Fruit fly (Drosophila melanogaster) whole organism, adult: ENCODE results near the gene Uba5.
A peak's percentile ranks its signal among the peaks of the same experiment; 100 is the strongest.

Experiments used
- CG11617 ChIP-seq: fragments of 200-800 bp; sonication (Bioruptor generic); optimal IDR thresholded peaks from 2 replicates; lab custom pipeline; 2017; ENCODE audit warnings: mild to moderate bottlenecking, missing biosample characterization, missing genetic modification reagents, missing genetic modification characterization
- CG12768 ChIP-seq: fragments of 200-800 bp; sonication (Bioruptor generic); optimal IDR thresholded peaks from 2 replicates; lab custom pipeline; 2017; ENCODE audit warnings: missing biosample characterization, missing genetic modification characterization, mild to moderate bottlenecking, moderate library complexity, missing genetic modification reagents
- CG14711 ChIP-seq: fragments of 200-800 bp; sonication (Bioruptor generic); optimal IDR thresholded peaks from 2 replicates; lab custom pipeline; 2018; ENCODE audit warnings: missing biosample characterization, mild to moderate bottlenecking, missing genetic modification characterization, moderate library complexity
- CG1620 ChIP-seq: fragments of 200-800 bp; sonication (Bioruptor generic); optimal IDR thresholded peaks from 2 replicates; lab custom pipeline; 2016; ENCODE audit warnings: missing biosample characterization, missing genetic modification characterization
- CG33017 ChIP-seq: fragments of 200-800 bp; sonication (Bioruptor generic); optimal IDR thresholded peaks from 2 replicates; lab custom pipeline; 2018; ENCODE audit warnings: missing biosample characterization, mild to moderate bottlenecking, missing genetic modification characterization, moderate library complexity
- CG5204 ChIP-seq: fragments of 200-800 bp; sonication (Bioruptor generic); optimal IDR thresholded peaks from 2 replicates; lab custom pipeline; 2016; ENCODE audit warnings: missing biosample characterization, missing genetic modification characterization
- CG7045 ChIP-seq: fragments of 200-800 bp; sonication (Bioruptor generic); optimal IDR thresholded peaks from 2 replicates; lab custom pipeline; 2017; ENCODE audit warnings: missing biosample characterization, mild to moderate bottlenecking, missing genetic modification characterization
- CG7101 ChIP-seq: fragments of 200-800 bp; sonication (Bioruptor generic); optimal IDR thresholded peaks from 2 replicates; lab custom pipeline; 2018; ENCODE audit warnings: missing biosample characterization, mild to moderate bottlenecking, missing genetic modification characterization, moderate library complexity
- Clk ChIP-seq: fragments of 200-800 bp; sonication (Bioruptor generic); optimal IDR thresholded peaks from 2 replicates; lab custom pipeline; 2017; ENCODE audit warnings: missing biosample characterization, missing genetic modification characterization
- Crg-1 ChIP-seq: fragments of 200-800 bp; sonication (Bioruptor generic); optimal IDR thresholded peaks from 2 replicates; lab custom pipeline; 2016; ENCODE audit warnings: missing biosample characterization, missing genetic modification characterization
- Hr96 ChIP-seq: fragments of 200-800 bp; sonication (Bioruptor generic); optimal IDR thresholded peaks from 2 replicates; lab custom pipeline; 2016; ENCODE audit warnings: missing biosample characterization, missing genetic modification characterization
- Mnt ChIP-seq: fragments of 200-800 bp; sonication (Bioruptor generic); optimal IDR thresholded peaks from 2 replicates; lab custom pipeline; 2016; ENCODE audit warnings: missing biosample characterization, mild to moderate bottlenecking, missing genetic modification characterization
- bab1 ChIP-seq: fragments of 200-800 bp; sonication (Bioruptor generic); optimal IDR thresholded peaks from 3 replicates; lab custom pipeline; 2019; ENCODE audit warnings: missing biosample characterization, mild to moderate bottlenecking, missing genetic modification characterization, moderate library complexity
- cic ChIP-seq: fragments of 200-800 bp; sonication (Bioruptor generic); optimal IDR thresholded peaks from 2 replicates; lab custom pipeline; 2017; ENCODE audit warnings: missing biosample characterization, mild to moderate bottlenecking, missing genetic modification characterization, moderate library complexity
- cnc ChIP-seq, 2 experiments: fragments of >200 bp; optimal IDR thresholded peaks; 2 replicates each; lab custom pipeline; 2017
- kay ChIP-seq: fragments of 200-800 bp; sonication (Bioruptor generic); peaks from one replicate; lab custom pipeline; 2016; ENCODE audit warnings: missing biosample characterization, missing genetic modification characterization, borderline replicate concordance
- ovo ChIP-seq: fragments of 200-800 bp; sonication (Bioruptor generic); optimal IDR thresholded peaks from 2 replicates; lab custom pipeline; 2016; ENCODE audit warnings: missing biosample characterization, missing genetic modification characterization
- pad ChIP-seq: fragments of 200-800 bp; sonication (Bioruptor generic); optimal IDR thresholded peaks from 3 replicates; lab custom pipeline; 2017; ENCODE audit warnings: missing biosample characterization, missing genetic modification characterization, mild to moderate bottlenecking, moderate library complexity, missing genetic modification reagents
- tj ChIP-seq: fragments of 200-800 bp; sonication (Bioruptor generic); optimal IDR thresholded peaks from 3 replicates; lab custom pipeline; 2017; ENCODE audit warnings: missing biosample characterization, mild to moderate bottlenecking, missing genetic modification characterization, moderate library complexity
- toe ChIP-seq: fragments of 200-800 bp; sonication (Bioruptor generic); optimal IDR thresholded peaks from 2 replicates; lab custom pipeline; 2016; ENCODE audit warnings: missing biosample characterization, missing genetic modification characterization

Uba5 gene

dm6 chrX:11452846-11453391 lies 30.4 kb upstream of the Uba5 start:
- TF ChIP-seq cnc (optimal IDR thresholded peaks at IDR 0.05; lab: Kevin White, UChicago), result no peak
- peak; percentile 36 for TF ChIP-seq Hr96 (GFP tag; lab: Kevin White, UChicago)
- TF ChIP-seq Clk (GFP tag; lab: Kevin White, UChicago), result peak; percentile 39
- no peak for TF ChIP-seq CG1620 (GFP tag; lab: Kevin White, UChicago)
- peak; percentile 15 for TF ChIP-seq Mnt
- peak; percentile 39 for TF ChIP-seq CG14711 (tag; lab: Kevin White, UChicago)
- peak; percentile 17 for TF ChIP-seq cic (GFP tag; lab: Kevin White, UChicago)
- no peak for TF ChIP-seq pad (GFP tag; lab: Kevin White, UChicago)
- TF ChIP-seq tj (GFP tag; lab: Kevin White, UChicago), result peak; percentile 14
- TF ChIP-seq CG5204 (GFP tag; lab: Kevin White, UChicago), result no peak
- TF ChIP-seq bab1, result peak; percentile 42
- peak; percentile 30 for TF ChIP-seq CG7101 (tag; lab: Kevin White, UChicago)
- peak; percentile 47 for TF ChIP-seq CG7045
- TF ChIP-seq CG33017 (tag; lab: Kevin White, UChicago), result no peak
- no peak for TF ChIP-seq toe (GFP tag; lab: Kevin White, UChicago)

DNA sequence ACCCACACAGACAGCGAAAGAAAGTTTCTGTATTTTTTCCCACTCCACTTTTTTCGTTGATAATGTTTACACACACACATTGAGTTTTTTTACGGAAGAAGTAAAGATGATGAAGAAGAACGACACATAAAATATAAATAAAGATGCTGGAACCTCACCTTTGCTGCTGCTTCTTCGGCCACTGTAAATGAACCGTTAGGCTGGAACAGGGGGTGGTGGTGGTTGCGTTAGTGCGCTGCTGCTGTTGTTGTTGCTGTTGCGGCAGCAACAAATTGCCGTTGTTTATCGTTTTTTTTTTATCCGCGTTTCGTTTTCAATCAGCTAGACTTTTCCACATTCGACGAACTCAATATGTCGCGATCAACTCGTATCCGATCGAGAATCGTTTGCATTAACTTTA lies 29.7 kb upstream of the Uba5 start:
- no peak for TF ChIP-seq toe (GFP tag; lab: Kevin White, UChicago)
- TF ChIP-seq ovo (GFP tag; lab: Kevin White, UChicago), result peak; percentile 47

DNA sequence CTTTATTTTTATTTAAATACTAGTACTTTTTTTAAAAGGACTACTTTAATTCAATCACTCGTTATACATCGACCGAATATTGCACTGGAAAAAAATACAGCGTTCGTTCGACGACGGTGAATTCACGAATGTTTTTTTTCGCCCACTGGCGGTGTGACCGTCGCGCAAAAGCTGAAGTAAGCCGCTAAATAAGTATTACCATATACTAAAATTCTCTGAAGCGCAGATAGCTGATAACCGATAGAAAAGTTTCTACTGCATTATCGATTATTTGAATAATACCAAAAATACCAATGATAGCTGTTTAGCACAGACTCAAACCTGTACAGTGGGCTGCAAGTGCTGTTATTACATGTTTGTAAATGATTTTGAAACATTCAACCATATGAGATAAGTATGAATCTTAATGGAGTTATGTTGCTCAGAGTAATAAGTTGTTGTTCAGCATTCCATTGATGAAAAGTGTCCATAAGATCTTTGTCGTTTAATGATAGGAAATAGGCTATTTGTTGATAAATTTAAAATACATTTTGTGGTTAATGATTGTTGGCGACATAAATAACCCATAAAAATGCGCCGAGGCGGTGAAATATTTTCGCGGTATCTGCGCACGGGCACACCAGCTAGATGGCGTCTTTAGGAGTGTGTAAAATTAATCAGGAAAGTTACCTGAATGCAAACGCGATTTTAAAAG lies 29.0 kb upstream of the Uba5 start, which contains the start of the genes Evi5 and HP5:
TSS of gene Evi5 (minus strand) at position 198 of the 694 bp plus-strand sequence.
TSS of gene HP5 (plus strand) at position 598 of the 694 bp plus-strand sequence.
- TF ChIP-seq CG7101 (tag; lab: Kevin White, UChicago), result peak; percentile 56
- no peak for TF ChIP-seq cnc (optimal IDR thresholded peaks at IDR 0.05; lab: Kevin White, UChicago)
- peak; percentile 35 for TF ChIP-seq Mnt
- peak; percentile 33 for TF ChIP-seq bab1
- no peak for TF ChIP-seq CG7045
- no peak for TF ChIP-seq tj (GFP tag; lab: Kevin White, UChicago)
- no peak for TF ChIP-seq CG12768 (GFP tag; lab: Kevin White, UChicago)
- TF ChIP-seq Hr96 (GFP tag; lab: Kevin White, UChicago), result no peak
- no peak for TF ChIP-seq CG5204 (GFP tag; lab: Kevin White, UChicago)
- TF ChIP-seq cic (GFP tag; lab: Kevin White, UChicago), result no peak
- no peak for TF ChIP-seq kay (GFP tag; lab: Kevin White, UChicago)
- TF ChIP-seq CG14711 (tag; lab: Kevin White, UChicago), result peak; percentile 24
- peak; percentile 14 for TF ChIP-seq CG11617 (GFP tag; lab: Kevin White, UChicago)
- no peak for TF ChIP-seq Clk (GFP tag; lab: Kevin White, UChicago)
- peak; percentile 43 for TF ChIP-seq CG1620 (GFP tag; lab: Kevin White, UChicago)
- no peak for TF ChIP-seq Crg-1 (GFP tag; lab: Kevin White, UChicago)
- no peak for TF ChIP-seq CG33017 (tag; lab: Kevin White, UChicago)
- TF ChIP-seq pad (GFP tag; lab: Kevin White, UChicago), result peak; percentile 26
- peak; percentile 26 for TF ChIP-seq ovo (GFP tag; lab: Kevin White, UChicago)
- peak; percentile 25 for TF ChIP-seq toe (GFP tag; lab: Kevin White, UChicago)

- TF ChIP-seq cnc (optimal IDR thresholded peaks at IDR 0.05; lab: Kevin White, UChicago) (no peak), bab1 (no peak), cic (GFP tag; lab: Kevin White, UChicago) (no peak), CG1620 (GFP tag; lab: Kevin White, UChicago) (no peak), Crg-1 (GFP tag; lab: Kevin White, UChicago) (no peak), Mnt (no peak), CG33017 (tag; lab: Kevin White, UChicago) (no peak), CG5204 (GFP tag; lab: Kevin White, UChicago) (no peak), CG14711 (tag; lab: Kevin White, UChicago) (no peak), Clk (GFP tag; lab: Kevin White, UChicago) (no peak), tj (GFP tag; lab: Kevin White, UChicago) (no peak)
Measured at dm6 chrX:11457149-11457548, 26.2 kb upstream of the Uba5 start.

DNA sequence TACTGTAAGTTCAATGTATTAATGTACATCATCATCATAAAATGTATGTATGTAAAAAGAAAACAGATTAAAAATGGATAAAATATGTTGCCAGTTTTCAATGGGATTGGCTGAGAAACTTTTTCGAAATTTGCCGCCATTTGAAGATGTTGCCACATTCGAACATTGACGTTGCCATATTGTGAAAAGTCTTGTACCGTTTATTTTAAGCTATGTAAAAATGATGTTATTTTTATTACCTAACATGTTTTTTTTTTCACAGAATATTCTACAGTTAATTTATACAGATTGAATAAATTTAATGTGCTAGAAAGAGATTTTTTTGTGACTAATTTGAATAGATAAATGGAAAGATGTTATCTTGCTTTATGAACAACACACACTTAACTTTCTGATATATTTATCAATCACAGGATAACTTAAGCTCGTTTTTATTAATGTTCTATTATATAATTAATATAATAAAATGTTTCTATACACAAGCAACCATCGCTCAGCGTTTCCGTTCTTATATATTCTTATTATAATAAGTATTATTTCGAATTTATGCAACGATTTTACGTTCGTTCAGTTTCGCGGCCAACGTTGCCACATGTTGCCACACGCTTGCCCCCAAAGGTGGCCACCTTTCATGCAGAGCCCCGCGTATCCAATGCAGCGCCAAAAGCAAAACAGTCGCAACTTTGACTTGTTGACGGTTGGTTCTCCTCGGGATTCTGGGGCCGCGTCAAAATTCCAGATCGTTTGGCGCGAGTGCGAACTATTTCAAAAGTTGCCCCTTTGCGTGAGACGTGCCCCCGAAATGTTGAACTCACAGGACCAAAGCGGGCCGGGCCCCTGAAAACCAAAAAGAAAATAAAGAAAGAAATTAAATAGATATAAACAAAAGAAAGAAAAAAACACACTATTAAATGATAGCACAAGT lies 24.1 kb upstream of the Uba5 start, which contains the start of gene CG43155:
TSS of gene CG43155 (plus strand) at position 875 of the 925 bp plus-strand sequence.
- TF ChIP-seq CG33017 (tag; lab: Kevin White, UChicago) (no peak), Clk (GFP tag; lab: Kevin White, UChicago) (no peak), tj (GFP tag; lab: Kevin White, UChicago) (no peak), cic (GFP tag; lab: Kevin White, UChicago) (no peak), kay (GFP tag; lab: Kevin White, UChicago) (no peak), CG1620 (GFP tag; lab: Kevin White, UChicago) (no peak), ovo (GFP tag; lab: Kevin White, UChicago) (no peak), pad (GFP tag; lab: Kevin White, UChicago) (no peak), toe (GFP tag; lab: Kevin White, UChicago) (no peak), bab1 (no peak), CG11617 (GFP tag; lab: Kevin White, UChicago) (no peak), CG14711 (tag; lab: Kevin White, UChicago) (no peak), cnc (optimal IDR thresholded peaks at IDR 0.05; lab: Kevin White, UChicago) (no peak), Hr96 (GFP tag; lab: Kevin White, UChicago) (no peak), CG7101 (tag; lab: Kevin White, UChicago) (no peak)
